Worm (Caenorhabditis elegans): ENCODE measurements around the gene C01G5.4.

ce11 chrIV:6547397-6547796 lies 15.8 kb downstream of the C01G5.4 start:
- no peak for TF ChIP-seq R02D3.7 (tag; optimal IDR thresholded peaks at IDR 0.05)
- TF ChIP-seq lin-39 (tag; optimal IDR thresholded peaks at IDR 0.05) = no peak
- no peak for TF ChIP-seq snpc-4 (tag; optimal IDR thresholded peaks at IDR 0.05)
- no peak for TF ChIP-seq lin-15B (tag; optimal IDR thresholded peaks at IDR 0.05)
- no peak for TF ChIP-seq pha-4 (tag; optimal IDR thresholded peaks at IDR 0.05)
- no peak for TF ChIP-seq nhr-237 (tag; optimal IDR thresholded peaks at IDR 0.05)
- TF ChIP-seq skn-1 (tag; optimal IDR thresholded peaks at IDR 0.05) = no peak
- no peak for TF ChIP-seq nhr-23 (tag; optimal IDR thresholded peaks at IDR 0.05)
- TF ChIP-seq nhr-11 (tag; optimal IDR thresholded peaks at IDR 0.05) = no peak
- no peak for TF ChIP-seq unc-39 (tag; optimal IDR thresholded peaks at IDR 0.05)
- no peak for TF ChIP-seq aly-2 (tag; optimal IDR thresholded peaks at IDR 0.05)
- no peak for TF ChIP-seq ceh-82 (tag; optimal IDR thresholded peaks at IDR 0.05)
- no peak for TF ChIP-seq egl-27 (tag; optimal IDR thresholded peaks at IDR 0.05)
- no peak for TF ChIP-seq nhr-28 (tag; optimal IDR thresholded peaks at IDR 0.05)

Measured in whole organism, L3 larva.